Fruit fly (Drosophila melanogaster) whole organism, embryonic: ENCODE data around the gene Vps2.

Source experiments
- BEAF-32 ChIP-seq: fragments of 200-800 bp; sonication (Bioruptor generic); optimal IDR thresholded peaks from 3 replicates; lab custom pipeline; 2017; ENCODE audit warnings: missing biosample characterization, missing genetic modification characterization, mild to moderate bottlenecking, moderate library complexity, missing genetic modification reagents
- CG11695 ChIP-seq: fragments of 200-800 bp; sonication (Bioruptor generic); IDR thresholded peaks from 3 replicates; pipeline ENCODE4 v1.3.6; 2022; ENCODE audit warnings: missing biosample characterization, missing genetic modification characterization
- CG12155 ChIP-seq: fragments of 200-800 bp; sonication (Bioruptor generic); optimal IDR thresholded peaks from 3 replicates; lab custom pipeline; 2016; ENCODE audit warnings: missing biosample characterization, missing genetic modification characterization
- CG12236 ChIP-seq: fragments of 200-800 bp; sonication (Bioruptor generic); optimal IDR thresholded peaks from 2 replicates; lab custom pipeline; 2016; ENCODE audit warnings: missing biosample characterization, missing genetic modification characterization
- CG12769 ChIP-seq: fragments of 200-800 bp; sonication (Bioruptor generic); optimal IDR thresholded peaks from 2 replicates; lab custom pipeline; 2019; ENCODE audit warnings: missing biosample characterization, mild to moderate bottlenecking, missing genetic modification characterization, moderate library complexity
- CG1529 ChIP-seq: fragments of 200-800 bp; sonication (Bioruptor generic); optimal IDR thresholded peaks from 3 replicates; lab custom pipeline; 2018; ENCODE audit warnings: missing biosample characterization, missing genetic modification characterization
- CG15479 ChIP-seq: fragments of 200-800 bp; sonication (Bioruptor generic); optimal IDR thresholded peaks from 3 replicates; lab custom pipeline; 2019; ENCODE audit warnings: missing biosample characterization, mild to moderate bottlenecking, missing genetic modification characterization, moderate library complexity
- CG18011 ChIP-seq: fragments of 200-800 bp; sonication (Bioruptor generic); optimal IDR thresholded peaks from 2 replicates; lab custom pipeline; 2017; ENCODE audit warnings: missing biosample characterization, missing genetic modification characterization, mild to moderate bottlenecking, moderate library complexity, missing genotype
- CG18476 ChIP-seq: fragments of 200-800 bp; sonication (Bioruptor generic); optimal IDR thresholded peaks from 2 replicates; lab custom pipeline; 2016; ENCODE audit warnings: missing biosample characterization, mild to moderate bottlenecking, missing genetic modification characterization
- CG2202 ChIP-seq: fragments of 200-800 bp; sonication (Bioruptor generic); optimal IDR thresholded peaks from 2 replicates; lab custom pipeline; 2018; ENCODE audit warnings: missing biosample characterization, mild to moderate bottlenecking, missing genetic modification characterization
- CG3065 ChIP-seq: fragments of 200-800 bp; sonication (Bioruptor generic); optimal IDR thresholded peaks from 2 replicates; lab custom pipeline; 2016; ENCODE audit warnings: missing biosample characterization, missing genetic modification characterization
- CG3407 ChIP-seq: fragments of 200-800 bp; sonication (Bioruptor generic); optimal IDR thresholded peaks from 2 replicates; lab custom pipeline; 2018; ENCODE audit warnings: missing biosample characterization, mild to moderate bottlenecking, missing genetic modification characterization
- CG4360 ChIP-seq: fragments of 200-800 bp; sonication (Bioruptor generic); IDR thresholded peaks from 2 replicates; pipeline ENCODE4 v1.3.6; 2022; ENCODE audit warnings: missing biosample characterization, missing genetic modification characterization
- CG4820 ChIP-seq: fragments of 200-800 bp; sonication (Bioruptor generic); optimal IDR thresholded peaks from 3 replicates; lab custom pipeline; 2016; ENCODE audit warnings: missing biosample characterization, missing genetic modification characterization
- CG6254 ChIP-seq: fragments of 200-800 bp; sonication (Bioruptor generic); optimal IDR thresholded peaks from 3 replicates; lab custom pipeline; 2017; ENCODE audit warnings: mild to moderate bottlenecking, missing biosample characterization, missing genetic modification reagents, missing genetic modification characterization
- CG6683 ChIP-seq: fragments of 200-800 bp; sonication (Bioruptor generic); optimal IDR thresholded peaks from 2 replicates; lab custom pipeline; 2017; ENCODE audit warnings: missing biosample characterization, mild to moderate bottlenecking, missing genetic modification characterization, missing genetic modification reagents
- CG7839 ChIP-seq: fragments of 200-800 bp; sonication (Bioruptor generic); optimal IDR thresholded peaks from 3 replicates; lab custom pipeline; 2018; ENCODE audit warnings: missing biosample characterization, mild to moderate bottlenecking, missing genetic modification characterization, moderate library complexity
- CG7963 ChIP-seq: fragments of 200-800 bp; sonication (Bioruptor generic); IDR thresholded peaks from 3 replicates; pipeline ENCODE4 v1.3.6; 2022; ENCODE audit warnings: missing biosample characterization, missing genetic modification characterization; ENCODE audit not compliant: partially characterized antibody
- CG8359 ChIP-seq: fragments of 200-800 bp; sonication (Bioruptor generic); optimal IDR thresholded peaks from 2 replicates; lab custom pipeline; 2017; ENCODE audit warnings: missing biosample characterization, mild to moderate bottlenecking, missing genetic modification characterization, borderline replicate concordance
- CG9876 ChIP-seq: fragments of 200-800 bp; sonication (Bioruptor generic); optimal IDR thresholded peaks from 2 replicates; lab custom pipeline; 2016; ENCODE audit warnings: missing biosample characterization, missing genetic modification characterization
- D19B ChIP-seq: fragments of 200-800 bp; sonication (Bioruptor generic); optimal IDR thresholded peaks from 2 replicates; lab custom pipeline; 2017; ENCODE audit warnings: missing biosample characterization, mild to moderate bottlenecking, missing genetic modification characterization
- Deaf1 ChIP-seq: fragments of 200-800 bp; optimal IDR thresholded peaks from 3 replicates; lab custom pipeline; 2019; ENCODE audit warnings: missing biosample characterization, mild to moderate bottlenecking, missing genetic modification characterization, moderate library complexity
- Drgx ChIP-seq: fragments of 200-800 bp; sonication (Bioruptor generic); IDR thresholded peaks from 2 replicates; pipeline ENCODE4 v1.3.6; 2022; ENCODE audit warnings: missing biosample characterization, missing genetic modification characterization
- HLH4C ChIP-seq: fragments of 200-800 bp; sonication (Bioruptor generic); IDR thresholded peaks from 3 replicates; pipeline ENCODE4 v1.3.6; 2022; ENCODE audit warnings: missing biosample characterization, missing genetic modification characterization; ENCODE audit not compliant: partially characterized antibody
- Rfx ChIP-seq: fragments of 200-800 bp; sonication (Bioruptor generic); IDR thresholded peaks from 2 replicates; pipeline ENCODE4 v1.3.6; 2022; ENCODE audit warnings: missing biosample characterization, missing genetic modification characterization
- Spps ChIP-seq: fragments of 200-800 bp; sonication (Bioruptor generic); optimal IDR thresholded peaks from 2 replicates; lab custom pipeline; 2018; ENCODE audit warnings: missing biosample characterization, mild to moderate bottlenecking, missing genetic modification characterization
- Vsx1 ChIP-seq: fragments of 200-800 bp; sonication (Bioruptor generic); optimal IDR thresholded peaks from 2 replicates; lab custom pipeline; 2017; ENCODE audit warnings: missing biosample characterization, mild to moderate bottlenecking, missing genetic modification characterization, missing genetic modification reagents
- ab ChIP-seq: fragments of 200-800 bp; sonication (Bioruptor generic); optimal IDR thresholded peaks from 2 replicates; lab custom pipeline; 2016; ENCODE audit warnings: missing biosample characterization, missing genetic modification characterization
- ap ChIP-seq: fragments of 200-800 bp; sonication (Bioruptor generic); IDR thresholded peaks from 2 replicates; pipeline ENCODE4 v1.3.6; 2022; ENCODE audit warnings: missing biosample characterization, missing genetic modification characterization
- ato ChIP-seq: fragments of 200-800 bp; sonication (Bioruptor generic); IDR thresholded peaks from 2 replicates; pipeline ENCODE4 v1.3.6; 2022; ENCODE audit warnings: missing biosample characterization, missing genetic modification characterization; ENCODE audit not compliant: partially characterized antibody
- dan ChIP-seq: fragments of 200-800 bp; sonication (Bioruptor generic); IDR thresholded peaks from 2 replicates; pipeline ENCODE4 v1.3.6; 2022; ENCODE audit warnings: missing biosample characterization, missing genetic modification characterization
- danr ChIP-seq: fragments of 200-800 bp; sonication (Bioruptor generic); IDR thresholded peaks from 2 replicates; pipeline ENCODE4 v1.3.6; 2022; ENCODE audit warnings: missing biosample characterization, missing genetic modification characterization
- dm ChIP-seq: fragments of 200-800 bp; sonication (Bioruptor generic); optimal IDR thresholded peaks from 3 replicates; lab custom pipeline; 2016; ENCODE audit warnings: missing biosample characterization, missing genetic modification characterization
- emc ChIP-seq: fragments of 200-800 bp; sonication (Bioruptor generic); optimal IDR thresholded peaks from 2 replicates; lab custom pipeline; 2016; ENCODE audit warnings: missing biosample characterization, missing genetic modification characterization
- eyg ChIP-seq: fragments of 200-800 bp; sonication (Bioruptor generic); optimal IDR thresholded peaks from 3 replicates; lab custom pipeline; 2016; ENCODE audit warnings: missing biosample characterization, missing genetic modification characterization
- hb ChIP-seq: fragments of 200-800 bp; sonication (Bioruptor generic); IDR thresholded peaks from 3 replicates; pipeline ENCODE4 v1.3.6; 2022; ENCODE audit warnings: missing biosample characterization, missing genetic modification characterization; ENCODE audit not compliant: partially characterized antibody
- insv ChIP-seq, 2 experiments: fragments of 200-800 bp; sonication (Bioruptor generic); optimal IDR thresholded peaks; 3 replicates each; lab custom pipeline; 2016 to 2018; ENCODE audit warnings: missing biosample characterization in 2 of 2, missing genetic modification characterization in 2 of 2
- inv ChIP-seq: fragments of 200-800 bp; sonication (Bioruptor generic); IDR thresholded peaks from 2 replicates; pipeline ENCODE4 v1.3.6; 2022; ENCODE audit warnings: missing biosample characterization, missing genetic modification characterization; ENCODE audit not compliant: partially characterized antibody
- ken ChIP-seq: fragments of 200-800 bp; sonication (Bioruptor generic); IDR thresholded peaks from 3 replicates; pipeline ENCODE4 v1.3.6; 2022; ENCODE audit warnings: missing biosample characterization, missing genetic modification characterization
- klu ChIP-seq: fragments of 200-800 bp; sonication (Bioruptor generic); IDR thresholded peaks from 2 replicates; pipeline ENCODE4 v1.3.6; 2022; ENCODE audit warnings: missing biosample characterization, missing genetic modification characterization
- nau ChIP-seq: fragments of 200-800 bp; sonication (Bioruptor generic); optimal IDR thresholded peaks from 3 replicates; lab custom pipeline; 2017; ENCODE audit warnings: missing biosample characterization, mild to moderate bottlenecking, missing genetic modification characterization, missing genetic modification reagents
- prd ChIP-seq, 3 experiments: fragments of >200 bp in 2 of 3; fragments of 200-800 bp in 1 of 3; sonication (Bioruptor generic) in 1 of 3; optimal IDR thresholded peaks in 2 of 3; IDR thresholded peaks in 1 of 3; 2 replicates in 2 of 3; 3 replicates in 1 of 3; pipeline versions ENCODE4 v1.3.6 to Lab custom; 2017 to 2022; ENCODE audit warnings: missing biosample characterization in 1 of 3, missing genetic modification characterization in 1 of 3
- salm ChIP-seq: fragments of 200-800 bp; sonication (Bioruptor generic); optimal IDR thresholded peaks from 2 replicates; lab custom pipeline; 2018; ENCODE audit warnings: missing biosample characterization, mild to moderate bottlenecking, missing genetic modification characterization
- seq ChIP-seq: fragments of 200-800 bp; sonication (Bioruptor generic); IDR thresholded peaks from 2 replicates; pipeline ENCODE4 v1.3.6; 2022; ENCODE audit warnings: missing biosample characterization, missing genetic modification characterization
- stwl ChIP-seq: fragments of 200-800 bp; sonication (Bioruptor generic); optimal IDR thresholded peaks from 3 replicates; lab custom pipeline; 2018; ENCODE audit warnings: missing biosample characterization, mild to moderate bottlenecking, missing genetic modification characterization, moderate library complexity
- sug ChIP-seq: fragments of 200-800 bp; optimal IDR thresholded peaks from 2 replicates; lab custom pipeline; 2019; ENCODE audit warnings: missing biosample characterization, mild to moderate bottlenecking, missing genetic modification characterization, moderate library complexity
- trem ChIP-seq: fragments of 200-800 bp; optimal IDR thresholded peaks from 3 replicates; lab custom pipeline; 2019; ENCODE audit warnings: missing biosample characterization, mild to moderate bottlenecking, missing genetic modification characterization, moderate library complexity
- tx ChIP-seq: fragments of 200-800 bp; sonication (Bioruptor generic); optimal IDR thresholded peaks from 2 replicates; lab custom pipeline; 2016; ENCODE audit warnings: missing biosample characterization, missing genetic modification characterization

Gene Vps2

dm6 chr3R:26041417-26042101 is 11.1 kb upstream of the Vps2 start, which contains the start of gene gro (continued):
- TF ChIP-seq CG6254 (GFP tag; lab: Kevin White, UChicago): peak; percentile 19
- TF ChIP-seq ap (GFP tag; lab: Robert Waterston, UW): peak; percentile 49; the same call in 1 of the 2 replicates
- no peak for TF ChIP-seq seq (GFP tag; lab: Robert Waterston, UW)
- TF ChIP-seq Deaf1 (tag; lab: Kevin White, UChicago): no peak
- no peak for TF ChIP-seq eyg (GFP tag; lab: Kevin White, UChicago)
- peak; percentile 87 for TF ChIP-seq Rfx
- peak; percentile 50 for TF ChIP-seq CG3407
- TF ChIP-seq CG4360: peak; percentile 30; the same call in 1 of the 2 replicates
- TF ChIP-seq ken (GFP tag; lab: Robert Waterston, UW): peak; percentile 88
- peak; percentile 36; the same call in 1 of the 3 replicates for TF ChIP-seq CG11695
- peak; percentile 81 for TF ChIP-seq CG15479
- peak; percentile 47 for TF ChIP-seq CG7839
- TF ChIP-seq trem: peak; percentile 86
- no peak for TF ChIP-seq CG3065
- TF ChIP-seq dm: peak; percentile 82
- TF ChIP-seq CG12769 (tag; lab: Kevin White, UChicago): peak; percentile 78
- peak; percentile 98 for TF ChIP-seq stwl (tag; lab: Kevin White, UChicago)
- peak; percentile 89 for TF ChIP-seq ato (GFP tag; lab: Robert Waterston, UW)
- no peak for TF ChIP-seq danr (GFP tag; lab: Robert Waterston, UW)
- TF ChIP-seq HLH4C (GFP tag; lab: Robert Waterston, UW): peak; percentile 85
- no peak for TF ChIP-seq nau (GFP tag; lab: Kevin White, UChicago)
- peak; percentile 46 for TF ChIP-seq tx (GFP tag; lab: Kevin White, UChicago)
- TF ChIP-seq CG6683: no peak
- peak; percentile 74 for TF ChIP-seq BEAF-32 (GFP tag; lab: Kevin White, UChicago)
- TF ChIP-seq Vsx1 (GFP tag; lab: Kevin White, UChicago): peak; percentile 42
- peak; percentile 37 for TF ChIP-seq D19B (GFP tag; lab: Kevin White, UChicago)
- TF ChIP-seq CG8359 (GFP tag; lab: Kevin White, UChicago): no peak
- peak; percentile 72 for TF ChIP-seq inv
- peak; percentile 73 for TF ChIP-seq CG18476 (GFP tag; lab: Kevin White, UChicago)
- no peak for TF ChIP-seq ab
- peak; percentile 35 for TF ChIP-seq salm (tag; lab: Kevin White, UChicago)
- peak; percentile 54 for TF ChIP-seq CG2202 (tag; lab: Kevin White, UChicago)
- TF ChIP-seq CG4820 (GFP tag; lab: Kevin White, UChicago): peak; percentile 47
- peak; percentile 25; the same call in 1 of the 2 replicates for TF ChIP-seq Drgx (GFP tag; lab: Robert Waterston, UW)
- 0 out of 2 replicates have a peak, but pooled peaks have one; percentile 22 for TF ChIP-seq klu (GFP tag; lab: Robert Waterston, UW)
- peak; percentile 69 for TF ChIP-seq CG9876 (GFP tag; lab: Kevin White, UChicago)
- peak; percentile 81 for TF ChIP-seq hb (GFP tag; lab: Robert Waterston, UW)
- TF ChIP-seq CG1529 (GFP tag; lab: Kevin White, UChicago): peak; percentile 22
- TF ChIP-seq CG12155 (GFP tag; lab: Kevin White, UChicago): peak; percentile 99
- peak; percentile 44 for TF ChIP-seq CG12236 (GFP tag; lab: Kevin White, UChicago)
- peak; percentile 30 for TF ChIP-seq Spps (tag; lab: Kevin White, UChicago)
- peak; percentile 57 for TF ChIP-seq sug (tag; lab: Kevin White, UChicago)
- peak; percentile 64 for TF ChIP-seq emc (GFP tag; lab: Kevin White, UChicago)
- peak; percentile 82 for TF ChIP-seq CG7963
- TF ChIP-seq CG18011 (GFP tag; lab: Kevin White, UChicago): peak; percentile 43
- no peak for TF ChIP-seq dan (GFP tag; lab: Robert Waterston, UW)
- TF ChIP-seq insv (GFP tag; optimal IDR thresholded peaks at IDR 0.05; lab: Kevin White, UChicago): peak in 1 of 2 experiments; percentile 72
- TF ChIP-seq prd (optimal IDR thresholded peaks at IDR 0.05; lab: Kevin White, UChicago): no peak
- TF ChIP-seq prd (GFP tag; IDR thresholded peaks at IDR 0.05; lab: Robert Waterston, UW): peak; percentile 66; the same call in 2 of the 3 replicates
